Worm (Caenorhabditis elegans) whole organism, L4/young adult: ENCODE measurements around the gene atx-3.

ENCODE experiments used
- W03F9.2 ChIP-seq: fragments of 150-350 bp; optimal IDR thresholded peaks from 2 replicates; lab custom pipeline; 2014; ENCODE audit warnings: missing biosample characterization, missing genetic modification characterization
- dao-5 ChIP-seq: sonication (generic microtip); optimal IDR thresholded peaks from 2 replicates; lab custom pipeline; 2016; ENCODE audit warnings: missing genotype, missing genetic modification characterization, moderate library complexity, missing compliant biosample characterization

DNA sequence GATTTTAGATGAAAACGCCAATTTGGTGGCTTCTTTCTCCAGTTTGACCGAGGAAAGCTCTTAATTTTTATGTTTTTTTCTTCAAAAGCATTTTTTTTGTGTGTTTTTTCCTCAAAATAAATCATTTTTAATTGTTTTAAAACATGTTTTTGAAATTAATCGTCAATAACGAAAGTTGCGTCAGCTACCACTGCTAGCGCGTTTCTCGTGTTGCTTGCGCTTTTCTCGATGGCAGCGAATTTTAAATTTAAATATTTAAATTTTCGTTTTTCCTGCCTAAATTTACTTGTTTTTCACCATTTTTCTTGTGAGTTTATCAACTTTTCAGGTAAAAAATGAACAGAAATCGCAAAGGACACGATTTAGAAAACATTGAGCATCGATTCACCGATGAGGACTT lies 39.3 kb downstream of the atx-3 start, which contains the start of gene prde-1:
- TF ChIP-seq dao-5 (no peak), W03F9.2 (tag; lab: Kevin White, UChicago) (no peak)
